Fruit fly (Drosophila melanogaster): ENCODE results near the gene ana1.

DNA sequence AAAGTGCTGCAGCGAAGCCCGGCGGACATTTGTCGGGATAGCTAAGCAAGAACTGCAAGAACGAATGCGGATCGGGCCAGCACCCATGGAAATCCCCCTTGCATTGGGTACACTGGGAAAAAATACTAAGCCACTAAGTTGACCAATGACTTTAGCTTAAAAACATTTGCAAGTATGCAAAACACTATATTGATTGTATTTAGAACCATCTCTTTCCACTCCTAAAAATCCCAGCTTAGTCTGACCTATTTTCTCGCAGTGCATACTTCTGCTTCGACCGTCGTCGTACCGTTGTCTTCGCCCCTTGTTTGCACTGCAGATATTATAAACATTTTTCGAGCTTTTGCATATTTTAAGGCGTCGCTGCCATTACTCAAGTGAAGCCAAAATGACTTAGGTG, 34.3 kb upstream of the ana1 start:
- TF ChIP-seq CG8301 (tag; optimal IDR thresholded peaks at IDR 0.05) (no peak), Pif1B (GFP tag; optimal IDR thresholded peaks at IDR 0.05) (no peak), CG34367 (tag; optimal IDR thresholded peaks at IDR 0.05) (peak; percentile 47)
